Fruit fly (Drosophila melanogaster): ENCODE results near the gene eIF4E1.

eIF4E1 gene

DNA sequence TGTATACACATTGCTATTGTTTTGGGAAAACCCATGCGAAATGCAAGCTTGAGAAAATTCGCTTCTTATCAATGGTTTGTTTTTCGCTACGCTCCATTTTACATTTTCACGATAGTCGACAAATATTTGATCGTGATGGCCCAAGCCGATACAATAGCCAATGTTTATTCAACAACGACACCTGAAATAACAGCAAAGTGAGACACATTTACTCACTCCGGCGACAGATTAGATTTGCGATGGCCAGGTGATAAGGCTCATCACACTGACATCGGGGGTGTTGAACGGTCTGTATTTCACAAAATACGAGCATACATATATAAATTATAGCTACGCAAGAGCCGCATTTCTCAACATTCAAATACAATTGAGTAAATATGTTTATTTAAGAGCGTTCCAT, 5.1 kb downstream of the eIF4E1 start (continued):
- TF ChIP-seq CG1529 (GFP tag; optimal IDR thresholded peaks at IDR 0.05) (no peak), tup (GFP tag; optimal IDR thresholded peaks at IDR 0.05) (peak; percentile 36), Lhr (GFP tag; optimal IDR thresholded peaks at IDR 0.05) (no peak), slou (GFP tag; optimal IDR thresholded peaks at IDR 0.05) (no peak), hb (GFP tag; IDR thresholded peaks at IDR 0.05; ENCODE audit: partially characterized antibody) (no peak), Trl (optimal IDR thresholded peaks at IDR 0.05) (no peak), Trl (GFP tag; optimal IDR thresholded peaks at IDR 0.05) (peak; percentile 70), mirr (GFP tag; optimal IDR thresholded peaks at IDR 0.05) (peak; percentile 92), abd-A (tag; optimal IDR thresholded peaks at IDR 0.05) (no peak), CG15479 (GFP tag; optimal IDR thresholded peaks at IDR 0.05) (peak; percentile 12), eve (GFP tag; optimal IDR thresholded peaks at IDR 0.05) (peak in 1 of 2 experiments; percentile 13), Xrp1 (GFP tag; IDR thresholded peaks at IDR 0.05) (peak; percentile 66), pros (GFP tag; optimal IDR thresholded peaks at IDR 0.05) (no peak), CG7839 (tag; optimal IDR thresholded peaks at IDR 0.05) (peak; percentile 3), Dfd (GFP tag; optimal IDR thresholded peaks at IDR 0.05) (no peak), dan (GFP tag; IDR thresholded peaks at IDR 0.05) (no peak), CG15269 (tag; optimal IDR thresholded peaks at IDR 0.05) (peak; percentile 1), Oli (tag; optimal IDR thresholded peaks at IDR 0.05) (no peak), jumu (GFP tag; optimal IDR thresholded peaks at IDR 0.05) (no peak), stc (GFP tag; IDR thresholded peaks at IDR 0.05) (peak; percentile 53; the same call in 1 of the 2 replicates), ssp (GFP tag; IDR thresholded peaks at IDR 0.05) (no peak), HmgZ (tag; optimal IDR thresholded peaks at IDR 0.05) (peak; percentile 44), C15 (GFP tag; IDR thresholded peaks at IDR 0.05) (no peak; the same call in 2 of the 3 replicates), Fer2 (tag; optimal IDR thresholded peaks at IDR 0.05) (peak; percentile 59), gro (GFP tag; optimal IDR thresholded peaks at IDR 0.05) (peak; percentile 94), tin (GFP tag; optimal IDR thresholded peaks at IDR 0.05) (peak; percentile 24), Mrtf (GFP tag; IDR thresholded peaks at IDR 0.05) (no peak), CG16815 (GFP tag; optimal IDR thresholded peaks at IDR 0.05) (no peak), Asciz (GFP tag; optimal IDR thresholded peaks at IDR 0.05) (peak; percentile 85), CG2712 (tag; optimal IDR thresholded peaks at IDR 0.05) (peak; percentile 47), HLH54F (GFP tag; optimal IDR thresholded peaks at IDR 0.05) (peak; percentile 10), CG9727 (GFP tag; optimal IDR thresholded peaks at IDR 0.05) (peak; percentile 69), bigmax (GFP tag; optimal IDR thresholded peaks at IDR 0.05) (peak; percentile 27), CG2202 (tag; optimal IDR thresholded peaks at IDR 0.05) (peak; percentile 48), ems (GFP tag; optimal IDR thresholded peaks at IDR 0.05) (peak; percentile 38), CG8924 (tag; optimal IDR thresholded peaks at IDR 0.05) (peak; percentile 25), CG7357 (GFP tag; IDR thresholded peaks at IDR 0.05) (no peak), CG16813 (GFP tag; IDR thresholded peaks at IDR 0.05; ENCODE audit: partially characterized antibody) (no peak), fd96Cb (tag; optimal IDR thresholded peaks at IDR 0.05) (no peak), zfh1 (GFP tag; IDR thresholded peaks at IDR 0.05) (peak; percentile 59; the same call in 2 of the 3 replicates), lov (optimal IDR thresholded peaks at IDR 0.05) (no peak), lov (GFP tag; IDR thresholded peaks at IDR 0.05) (peak; percentile 62; the same call in 1 of the 3 replicates), caup (GFP tag; optimal IDR thresholded peaks at IDR 0.05; ENCODE audit: severe bottlenecking) (peak; percentile 82), pb (GFP tag; optimal IDR thresholded peaks at IDR 0.05) (no peak), wdn (GFP tag; IDR thresholded peaks at IDR 0.05) (0 out of 2 replicates have a peak, but pooled peaks have one; percentile 28), Sry-δ (GFP tag; optimal IDR thresholded peaks at IDR 0.05) (peak; percentile 28), zfh2 (GFP tag; optimal IDR thresholded peaks at IDR 0.05) (peak; percentile 16), slbo (GFP tag; IDR thresholded peaks at IDR 0.05) (no peak; the same call in 1 of the 2 replicates), gsb-n (tag; optimal IDR thresholded peaks at IDR 0.05) (peak; percentile 38), chif (GFP tag; optimal IDR thresholded peaks at IDR 0.05) (peak in 1 of 2 experiments; percentile 1), fd102C (GFP tag; optimal IDR thresholded peaks at IDR 0.05) (peak; percentile 80)
